Fruit fly (Drosophila melanogaster) whole organism: ENCODE results near the gene Argk2.

Experiments
- CG8478 ChIP-seq: fragments of >200 bp; optimal IDR thresholded peaks from 2 replicates; lab custom pipeline; 2018; ENCODE audit warnings: inconsistent platforms
- Dll ChIP-seq: fragments of >200 bp; optimal IDR thresholded peaks from 2 replicates; lab custom pipeline; 2017
- EcR ChIP-seq, 2 experiments: fragments of >200 bp; optimal IDR thresholded peaks; 2 replicates each; lab custom pipeline; 2017; ENCODE audit warnings: missing biosample characterization in 2 of 2, missing genetic modification characterization in 2 of 2, missing genetic modification reagents in 2 of 2
- pan ChIP-seq: fragments of >200 bp; optimal IDR thresholded peaks from 2 replicates; lab custom pipeline; 2017
- psq ChIP-seq: fragments of >200 bp; optimal IDR thresholded peaks from 2 replicates; lab custom pipeline; 2017
- usp ChIP-seq: fragments of >200 bp; optimal IDR thresholded peaks from 2 replicates; lab custom pipeline; 2017; ENCODE audit warnings: missing biosample characterization, missing genetic modification characterization, mixed read lengths

Gene Argk2

dm6 chr3L:9052798-9053541, 5.7 kb downstream of the Argk2 start:
- TF ChIP-seq pan (lab: Kevin White, UChicago) (no peak), EcR (GFP tag; optimal IDR thresholded peaks at IDR 0.05; lab: Kevin White, UChicago) (no peak)

- no peak for TF ChIP-seq EcR (GFP tag; optimal IDR thresholded peaks at IDR 0.05; lab: Kevin White, UChicago)
- no peak for TF ChIP-seq CG8478 (lab: Kevin White, UChicago)
- TF ChIP-seq psq (lab: Kevin White, UChicago), result no peak
- TF ChIP-seq pan (lab: Kevin White, UChicago), result no peak
- TF ChIP-seq Dll, result no peak
- TF ChIP-seq usp (GFP tag; lab: Kevin White, UChicago), result no peak
These were observed 7.0 kb downstream of the Argk2 start for dm6 chr3L:9054239-9054638.

- TF ChIP-seq Dll (no peak), EcR (GFP tag; optimal IDR thresholded peaks at IDR 0.05; lab: Kevin White, UChicago) (no peak), usp (GFP tag; lab: Kevin White, UChicago) (no peak), psq (lab: Kevin White, UChicago) (no peak), pan (lab: Kevin White, UChicago) (no peak), CG8478 (lab: Kevin White, UChicago) (no peak)
These were observed 7.7 kb downstream of the Argk2 start for dm6 chr3L:9054822-9055407.

dm6 chr3L:9055870-9056807, 8.9 kb downstream of the Argk2 start:
- TF ChIP-seq usp (GFP tag; lab: Kevin White, UChicago) (no peak), EcR (GFP tag; optimal IDR thresholded peaks at IDR 0.05; lab: Kevin White, UChicago) (peak; percentile 40 to 69)

- TF ChIP-seq pan (lab: Kevin White, UChicago), result no peak
- no peak for TF ChIP-seq psq (lab: Kevin White, UChicago)
- TF ChIP-seq EcR (GFP tag; optimal IDR thresholded peaks at IDR 0.05; lab: Kevin White, UChicago), result no peak
- no peak for TF ChIP-seq Dll
- TF ChIP-seq usp (GFP tag; lab: Kevin White, UChicago), result no peak
- TF ChIP-seq CG8478 (lab: Kevin White, UChicago), result no peak
These were observed 10.3 kb downstream of the Argk2 start for dm6 chr3L:9057429-9058088.

dm6 chr3L:9059611-9060203, 12.5 kb downstream of the Argk2 start:
- TF ChIP-seq EcR (GFP tag; optimal IDR thresholded peaks at IDR 0.05; lab: Kevin White, UChicago), result no peak
- no peak for TF ChIP-seq Dll
- TF ChIP-seq CG8478 (lab: Kevin White, UChicago), result no peak
- TF ChIP-seq usp (GFP tag; lab: Kevin White, UChicago), result no peak
- TF ChIP-seq pan (lab: Kevin White, UChicago), result no peak
- TF ChIP-seq psq (lab: Kevin White, UChicago), result no peak

- TF ChIP-seq CG8478 (lab: Kevin White, UChicago), result no peak
- peak in 1 of 2 experiments; percentile 11 for TF ChIP-seq EcR (GFP tag; optimal IDR thresholded peaks at IDR 0.05; lab: Kevin White, UChicago)
These were observed 14.2 kb downstream of the Argk2 start for dm6 chr3L:9061449-9061848.

dm6 chr3L:9062816-9063215, 15.6 kb downstream of the Argk2 start:
- TF ChIP-seq EcR (GFP tag; optimal IDR thresholded peaks at IDR 0.05; lab: Kevin White, UChicago) (no peak), CG8478 (lab: Kevin White, UChicago) (no peak), pan (lab: Kevin White, UChicago) (no peak), Dll (no peak), usp (GFP tag; lab: Kevin White, UChicago) (no peak), psq (lab: Kevin White, UChicago) (no peak)

- TF ChIP-seq psq (lab: Kevin White, UChicago) (no peak), Dll (no peak), usp (GFP tag; lab: Kevin White, UChicago) (no peak), pan (lab: Kevin White, UChicago) (no peak), EcR (GFP tag; optimal IDR thresholded peaks at IDR 0.05; lab: Kevin White, UChicago) (no peak), CG8478 (lab: Kevin White, UChicago) (no peak)
These were observed 16.4 kb downstream of the Argk2 start for dm6 chr3L:9063607-9064006.

dm6 chr3L:9064207-9064754, 17.0 kb downstream of the Argk2 start:
- no peak for TF ChIP-seq EcR (GFP tag; optimal IDR thresholded peaks at IDR 0.05; lab: Kevin White, UChicago)
- no peak for TF ChIP-seq usp (GFP tag; lab: Kevin White, UChicago)
- TF ChIP-seq CG8478 (lab: Kevin White, UChicago), result no peak
- no peak for TF ChIP-seq pan (lab: Kevin White, UChicago)
- TF ChIP-seq psq (lab: Kevin White, UChicago), result no peak
- TF ChIP-seq Dll, result no peak
